Fruit fly (Drosophila melanogaster): ENCODE measurements around the gene Hexo2.
A peak's percentile ranks its signal among the peaks of the same experiment; 100 is the strongest.

Gene Hexo2

dm6 chrX:8753703-8754102 is 44.3 kb downstream of the Hexo2 start:
- no peak for TF ChIP-seq CG31627 (GFP tag; optimal IDR thresholded peaks at IDR 0.05)
- TF ChIP-seq CG4318 (GFP tag; optimal IDR thresholded peaks at IDR 0.05): no peak

dm6 chrX:8755352-8755751 is 45.9 kb downstream of the Hexo2 start:
- peak; percentile 62 for TF ChIP-seq CG6792 (GFP tag; optimal IDR thresholded peaks at IDR 0.05)
- TF ChIP-seq lz (GFP tag; optimal IDR thresholded peaks at IDR 0.05): peak; percentile 54
- no peak for TF ChIP-seq Blimp-1 (GFP tag; optimal IDR thresholded peaks at IDR 0.05)
- peak; percentile 70 for TF ChIP-seq CG10631 (GFP tag; optimal IDR thresholded peaks at IDR 0.05)
- TF ChIP-seq CG1621 (tag; optimal IDR thresholded peaks at IDR 0.05): peak; percentile 60
- TF ChIP-seq esn (GFP tag; optimal IDR thresholded peaks at IDR 0.05): peak; percentile 46
- TF ChIP-seq Ets21C (GFP tag; optimal IDR thresholded peaks at IDR 0.05): peak; percentile 34
- TF ChIP-seq CG11294 (GFP tag; IDR thresholded peaks at IDR 0.05): 0 out of 2 replicates have a peak, but pooled peaks have one; percentile 33
- peak; percentile 77 for TF ChIP-seq svp (GFP tag)
- TF ChIP-seq CG6163 (GFP tag; IDR thresholded peaks at IDR 0.05): peak; percentile 79
- TF ChIP-seq CG31627 (GFP tag; optimal IDR thresholded peaks at IDR 0.05): peak; percentile 47
- peak; percentile 47 for TF ChIP-seq cyc (GFP tag; optimal IDR thresholded peaks at IDR 0.05)
- TF ChIP-seq CG8119 (GFP tag; IDR thresholded peaks at IDR 0.05): peak; percentile 53; the same call in 2 of the 3 replicates
- no peak for TF ChIP-seq fd85E (GFP tag; optimal IDR thresholded peaks at IDR 0.05)
- peak; percentile 61 for TF ChIP-seq topi (GFP tag; optimal IDR thresholded peaks at IDR 0.05)
- TF ChIP-seq Eip78C (GFP tag): peak; percentile 92
- peak; percentile 78 to 92 for TF ChIP-seq ss (GFP tag; optimal IDR thresholded peaks at IDR 0.05)
- peak; percentile 42 for TF ChIP-seq CG7368 (GFP tag; optimal IDR thresholded peaks at IDR 0.05)
- TF ChIP-seq CG3032 (tag; optimal IDR thresholded peaks at IDR 0.05): peak; percentile 78
- peak; percentile 59 for TF ChIP-seq Met (GFP tag; optimal IDR thresholded peaks at IDR 0.05)
- peak; percentile 32 for TF ChIP-seq Sox15 (GFP tag; optimal IDR thresholded peaks at IDR 0.05)
- TF ChIP-seq CG15336 (GFP tag; IDR thresholded peaks at IDR 0.05): peak; percentile 53
- TF ChIP-seq pdm3 (GFP tag; optimal IDR thresholded peaks at IDR 0.05): peak; percentile 59
- peak; percentile 70 for TF ChIP-seq Ets96B (tag; optimal IDR thresholded peaks at IDR 0.05)
- peak; percentile 56 for TF ChIP-seq CG32006 (GFP tag; optimal IDR thresholded peaks at IDR 0.05)
- peak; percentile 47 for TF ChIP-seq CG11902 (GFP tag; optimal IDR thresholded peaks at IDR 0.05)
- TF ChIP-seq dsx (GFP tag; optimal IDR thresholded peaks at IDR 0.05; ENCODE audit: poor library complexity, severe bottlenecking): peak; percentile 72
- TF ChIP-seq acj6 (GFP tag; optimal IDR thresholded peaks at IDR 0.05): peak; percentile 66
- peak; percentile 31 for TF ChIP-seq CG4318 (GFP tag; optimal IDR thresholded peaks at IDR 0.05)
- TF ChIP-seq CG16779 (tag; optimal IDR thresholded peaks at IDR 0.05): peak; percentile 8
- no peak for TF ChIP-seq fkh (GFP tag; optimal IDR thresholded peaks at IDR 0.05)
- TF ChIP-seq CG3919 (GFP tag; optimal IDR thresholded peaks at IDR 0.05): peak; percentile 74
- TF ChIP-seq Hr4 (GFP tag; optimal IDR thresholded peaks at IDR 0.05): peak; percentile 55
- TF ChIP-seq vri (GFP tag; optimal IDR thresholded peaks at IDR 0.05): peak; percentile 10
- TF ChIP-seq Gug (GFP tag; IDR thresholded peaks at IDR 0.05): 0 out of 2 replicates have a peak, but pooled peaks have one; percentile 26
- peak; percentile 67 for TF ChIP-seq fd59A (GFP tag; optimal IDR thresholded peaks at IDR 0.05)
- TF ChIP-seq eg (GFP tag; IDR thresholded peaks at IDR 0.05): peak; percentile 63
- TF ChIP-seq Hr39 (GFP tag; optimal IDR thresholded peaks at IDR 0.05): peak; percentile 56
- TF ChIP-seq Smox (GFP tag; optimal IDR thresholded peaks at IDR 0.05): peak; percentile 31
- TF ChIP-seq CG8632 (GFP tag; optimal IDR thresholded peaks at IDR 0.05): peak; percentile 26
- TF ChIP-seq spab (GFP tag; optimal IDR thresholded peaks at IDR 0.05): peak; percentile 66
- peak; percentile 61 for TF ChIP-seq achi (GFP tag; optimal IDR thresholded peaks at IDR 0.05)
- peak; percentile 49 for TF ChIP-seq CG11762 (GFP tag; optimal IDR thresholded peaks at IDR 0.05; ENCODE audit: insufficient read depth)
- no peak for TF ChIP-seq Eip93F (GFP tag; optimal IDR thresholded peaks at IDR 0.05)
- peak; percentile 71 for TF ChIP-seq CG6808 (GFP tag; optimal IDR thresholded peaks at IDR 0.05)
- peak; percentile 2 for TF ChIP-seq CG6854 (GFP tag; optimal IDR thresholded peaks at IDR 0.05)
- no peak for TF ChIP-seq Hr38 (GFP tag; optimal IDR thresholded peaks at IDR 0.05)
- peak; percentile 32 for TF ChIP-seq Lpt (GFP tag; optimal IDR thresholded peaks at IDR 0.05)
- TF ChIP-seq CG6276 (GFP tag; optimal IDR thresholded peaks at IDR 0.05): peak; percentile 13
- TF ChIP-seq Sox102F (GFP tag; optimal IDR thresholded peaks at IDR 0.05): peak; percentile 12
